Worm (Caenorhabditis elegans): Measurements from ENCODE around the gene F41G3.21.

ce11 chrII:6800104-6800711 is 47.5 kb upstream of the F41G3.21 start, which contains the start of gene F31E8.4:
- TF ChIP-seq lin-35 (GFP tag; optimal IDR thresholded peaks at IDR 0.05) (peak in 1 of 2 experiments; percentile 39), jun-1 (tag; optimal IDR thresholded peaks at IDR 0.05) (no peak)

Measured in whole organism, L1 larva.